Worm (Caenorhabditis elegans) whole organism, early embryonic: ENCODE results near the gene hipr-1.

ENCODE experiments used
- B0310.2 ChIP-seq: sonication (generic microtip); optimal IDR thresholded peaks from 2 replicates; lab custom pipeline; 2016; ENCODE audit warnings: mild to moderate bottlenecking, missing genetic modification characterization, missing compliant biosample characterization
- F13C5.2 ChIP-seq: sonication (generic microtip); optimal IDR thresholded peaks from 2 replicates; lab custom pipeline; 2017; ENCODE audit warnings: mild to moderate bottlenecking, missing genetic modification characterization, inconsistent platforms, missing compliant biosample characterization
- aly-1 ChIP-seq: sonication (generic microtip); optimal IDR thresholded peaks from 2 replicates; lab custom pipeline; 2016; ENCODE audit warnings: missing genetic modification characterization, missing compliant biosample characterization
- ama-1 ChIP-seq: fragments of 150-350 bp; optimal IDR thresholded peaks from 2 replicates; lab custom pipeline; 2014
- ceh-13 ChIP-seq: fragments of 200-800 bp; sonication (Bioruptor generic); optimal IDR thresholded peaks from 2 replicates; lab custom pipeline; 2018; ENCODE audit warnings: mild to moderate bottlenecking, missing genetic modification characterization, missing compliant biosample characterization
- ceh-36 ChIP-seq: sonication (generic microtip); optimal IDR thresholded peaks from 2 replicates; lab custom pipeline; 2016; ENCODE audit warnings: missing genetic modification characterization, inconsistent platforms, missing compliant biosample characterization
- ets-7 ChIP-seq: sonication (generic microtip); optimal IDR thresholded peaks from 2 replicates; lab custom pipeline; 2016; ENCODE audit warnings: missing genotype, missing genetic modification characterization, missing compliant biosample characterization
- flt-1 ChIP-seq: fragments of 200-800 bp; sonication (Bioruptor generic); IDR thresholded peaks from 2 replicates; pipeline ENCODE4 v1.3.6; 2022; ENCODE audit warnings: missing genetic modification characterization, missing compliant biosample characterization
- hmbx-1 ChIP-seq: sonication (generic microtip); optimal IDR thresholded peaks from 2 replicates; lab custom pipeline; 2016; ENCODE audit warnings: mild to moderate bottlenecking, missing genetic modification characterization, missing compliant biosample characterization
- hmg-4 ChIP-seq: fragments of 200-800 bp; sonication (Bioruptor generic); optimal IDR thresholded peaks from 2 replicates; lab custom pipeline; 2018; ENCODE audit warnings: mild to moderate bottlenecking, missing genetic modification characterization, missing compliant biosample characterization
- hnd-1 ChIP-seq: sonication (generic microtip); optimal IDR thresholded peaks from 2 replicates; lab custom pipeline; 2016; ENCODE audit warnings: missing genetic modification characterization, missing compliant biosample characterization
- pes-1 ChIP-seq: fragments of 200-800 bp; sonication (Bioruptor generic); IDR thresholded peaks from 2 replicates; pipeline ENCODE4 v1.3.6; 2022; ENCODE audit warnings: missing genetic modification reagents, missing genetic modification characterization, missing compliant biosample characterization
- scrt-1 ChIP-seq: fragments of 200-800 bp; sonication (Bioruptor generic); IDR thresholded peaks from 2 replicates; pipeline ENCODE4 v1.3.6; 2022; ENCODE audit warnings: missing genetic modification characterization, missing compliant biosample characterization
- sea-1 ChIP-seq: fragments of 200-800 bp; sonication (Bioruptor generic); conservative IDR thresholded peaks from 2 replicates; pipeline ENCODE4 v1.3.6; 2022; ENCODE audit warnings: missing genetic modification characterization, missing compliant biosample characterization
- tbx-11 ChIP-seq: fragments of 200-800 bp; sonication (Bioruptor generic); IDR thresholded peaks from 2 replicates; pipeline ENCODE4 v1.3.6; 2022; ENCODE audit warnings: missing genetic modification characterization, missing compliant biosample characterization
- tbx-37 ChIP-seq: fragments of 200-800 bp; sonication (Bioruptor generic); conservative IDR thresholded peaks from 2 replicates; pipeline ENCODE4 v1.3.6; 2022; ENCODE audit warnings: missing genetic modification reagents, missing genetic modification characterization, missing compliant biosample characterization
- tra-4 ChIP-seq: sonication (generic microtip); optimal IDR thresholded peaks from 2 replicates; lab custom pipeline; 2017; ENCODE audit warnings: missing genetic modification characterization, missing compliant biosample characterization

Gene hipr-1

ce11 chrIII:8726019-8726894, 6.3 kb downstream of the hipr-1 start:
- TF ChIP-seq tbx-11 (GFP tag; lab: Robert Waterston, UW) (no peak), ceh-36 (no peak), ets-7 (tag; lab: Kevin White, UChicago) (no peak), scrt-1 (no peak), hmbx-1 (no peak), tbx-37 (GFP tag; lab: Robert Waterston, UW) (no peak)

ce11 chrIII:8731310-8731709, 11.3 kb downstream of the hipr-1 start, which contains the start of gene ZK370.4:
ZK370.4 (minus strand) TSS chrIII:8731410.
- TF ChIP-seq F13C5.2 = no peak
- TF ChIP-seq tra-4 (tag; lab: Kevin White, UChicago) = no peak
- no peak for TF ChIP-seq ceh-13 (GFP tag; lab: Kevin White, UChicago)
- no peak for TF ChIP-seq ets-7 (tag; lab: Kevin White, UChicago)
- TF ChIP-seq hmg-4 (GFP tag; lab: Kevin White, UChicago) = no peak
- TF ChIP-seq B0310.2 = no peak
- TF ChIP-seq flt-1 (GFP tag; lab: Robert Waterston, UW) = no peak
- no peak for TF ChIP-seq sea-1 (GFP tag; lab: Robert Waterston, UW)
- no peak for TF ChIP-seq aly-1 (tag; lab: Kevin White, UChicago)
- TF ChIP-seq tbx-11 (GFP tag; lab: Robert Waterston, UW) = no peak
- no peak for TF ChIP-seq tbx-37 (GFP tag; lab: Robert Waterston, UW)

- TF ChIP-seq tbx-11 (GFP tag; lab: Robert Waterston, UW) (no peak), tbx-37 (GFP tag; lab: Robert Waterston, UW) (no peak), pes-1 (no peak), hnd-1 (tag; lab: Kevin White, UChicago) (no peak), ceh-13 (GFP tag; lab: Kevin White, UChicago) (no peak), ceh-36 (no peak)
Observed at ce11 chrIII:8731973-8732372, 12.0 kb downstream of the hipr-1 start.

- TF ChIP-seq tra-4 (tag; lab: Kevin White, UChicago) (no peak), hmbx-1 (no peak), ama-1 (lab: Kevin White, UChicago) (no peak), B0310.2 (no peak), flt-1 (GFP tag; lab: Robert Waterston, UW) (no peak), scrt-1 (no peak), pes-1 (no peak), tbx-11 (GFP tag; lab: Robert Waterston, UW) (no peak), tbx-37 (GFP tag; lab: Robert Waterston, UW) (no peak), hnd-1 (tag; lab: Kevin White, UChicago) (no peak), F13C5.2 (no peak), ets-7 (tag; lab: Kevin White, UChicago) (no peak), ceh-36 (no peak), ceh-13 (GFP tag; lab: Kevin White, UChicago) (no peak), sea-1 (GFP tag; lab: Robert Waterston, UW) (no peak)
Observed at ce11 chrIII:8733237-8733636, 13.2 kb downstream of the hipr-1 start.

ce11 chrIII:8733667-8734066, 13.7 kb downstream of the hipr-1 start:
- TF ChIP-seq ets-7 (tag; lab: Kevin White, UChicago) (no peak), hmbx-1 (no peak), flt-1 (GFP tag; lab: Robert Waterston, UW) (no peak), ceh-36 (no peak), tbx-37 (GFP tag; lab: Robert Waterston, UW) (no peak), ceh-13 (GFP tag; lab: Kevin White, UChicago) (no peak), tbx-11 (GFP tag; lab: Robert Waterston, UW) (no peak), aly-1 (tag; lab: Kevin White, UChicago) (no peak), F13C5.2 (no peak), pes-1 (no peak), sea-1 (GFP tag; lab: Robert Waterston, UW) (no peak), scrt-1 (no peak), B0310.2 (no peak), ama-1 (lab: Kevin White, UChicago) (no peak), hnd-1 (tag; lab: Kevin White, UChicago) (no peak), tra-4 (tag; lab: Kevin White, UChicago) (no peak), hmg-4 (GFP tag; lab: Kevin White, UChicago) (no peak)

- TF ChIP-seq tbx-37 (GFP tag; lab: Robert Waterston, UW) = no peak
Observed at ce11 chrIII:8734327-8734885, 14.4 kb downstream of the hipr-1 start.

ce11 chrIII:8737391-8737790, 17.4 kb downstream of the hipr-1 start:
- TF ChIP-seq hnd-1 (tag; lab: Kevin White, UChicago) (no peak), ceh-36 (no peak), ets-7 (tag; lab: Kevin White, UChicago) (no peak), aly-1 (tag; lab: Kevin White, UChicago) (no peak), pes-1 (no peak), hmbx-1 (no peak), tbx-11 (GFP tag; lab: Robert Waterston, UW) (no peak), flt-1 (GFP tag; lab: Robert Waterston, UW) (no peak), tbx-37 (GFP tag; lab: Robert Waterston, UW) (no peak), ceh-13 (GFP tag; lab: Kevin White, UChicago) (no peak), tra-4 (tag; lab: Kevin White, UChicago) (no peak), sea-1 (GFP tag; lab: Robert Waterston, UW) (no peak)
